Fruit fly (Drosophila melanogaster) whole organism, adult: ENCODE data around the gene CG32267.
A peak's percentile ranks its signal among the peaks of the same experiment; 100 is the strongest.

Source experiments
- CG11617 ChIP-seq: fragments of 200-800 bp; sonication (Bioruptor generic); optimal IDR thresholded peaks from 2 replicates; lab custom pipeline; 2017; ENCODE audit warnings: mild to moderate bottlenecking, missing biosample characterization, missing genetic modification reagents, missing genetic modification characterization
- CG12768 ChIP-seq: fragments of 200-800 bp; sonication (Bioruptor generic); optimal IDR thresholded peaks from 2 replicates; lab custom pipeline; 2017; ENCODE audit warnings: missing biosample characterization, missing genetic modification characterization, mild to moderate bottlenecking, moderate library complexity, missing genetic modification reagents
- CG14711 ChIP-seq: fragments of 200-800 bp; sonication (Bioruptor generic); optimal IDR thresholded peaks from 2 replicates; lab custom pipeline; 2018; ENCODE audit warnings: missing biosample characterization, mild to moderate bottlenecking, missing genetic modification characterization, moderate library complexity
- CG1620 ChIP-seq: fragments of 200-800 bp; sonication (Bioruptor generic); optimal IDR thresholded peaks from 2 replicates; lab custom pipeline; 2016; ENCODE audit warnings: missing biosample characterization, missing genetic modification characterization
- CG33017 ChIP-seq: fragments of 200-800 bp; sonication (Bioruptor generic); optimal IDR thresholded peaks from 2 replicates; lab custom pipeline; 2018; ENCODE audit warnings: missing biosample characterization, mild to moderate bottlenecking, missing genetic modification characterization, moderate library complexity
- CG5204 ChIP-seq: fragments of 200-800 bp; sonication (Bioruptor generic); optimal IDR thresholded peaks from 2 replicates; lab custom pipeline; 2016; ENCODE audit warnings: missing biosample characterization, missing genetic modification characterization
- CG7045 ChIP-seq: fragments of 200-800 bp; sonication (Bioruptor generic); optimal IDR thresholded peaks from 2 replicates; lab custom pipeline; 2017; ENCODE audit warnings: missing biosample characterization, mild to moderate bottlenecking, missing genetic modification characterization
- CG7101 ChIP-seq: fragments of 200-800 bp; sonication (Bioruptor generic); optimal IDR thresholded peaks from 2 replicates; lab custom pipeline; 2018; ENCODE audit warnings: missing biosample characterization, mild to moderate bottlenecking, missing genetic modification characterization, moderate library complexity
- Clk ChIP-seq: fragments of 200-800 bp; sonication (Bioruptor generic); optimal IDR thresholded peaks from 2 replicates; lab custom pipeline; 2017; ENCODE audit warnings: missing biosample characterization, missing genetic modification characterization
- Crg-1 ChIP-seq: fragments of 200-800 bp; sonication (Bioruptor generic); optimal IDR thresholded peaks from 2 replicates; lab custom pipeline; 2016; ENCODE audit warnings: missing biosample characterization, missing genetic modification characterization
- Hr96 ChIP-seq: fragments of 200-800 bp; sonication (Bioruptor generic); optimal IDR thresholded peaks from 2 replicates; lab custom pipeline; 2016; ENCODE audit warnings: missing biosample characterization, missing genetic modification characterization
- Mnt ChIP-seq: fragments of 200-800 bp; sonication (Bioruptor generic); optimal IDR thresholded peaks from 2 replicates; lab custom pipeline; 2016; ENCODE audit warnings: missing biosample characterization, mild to moderate bottlenecking, missing genetic modification characterization
- bab1 ChIP-seq: fragments of 200-800 bp; sonication (Bioruptor generic); optimal IDR thresholded peaks from 3 replicates; lab custom pipeline; 2019; ENCODE audit warnings: missing biosample characterization, mild to moderate bottlenecking, missing genetic modification characterization, moderate library complexity
- cic ChIP-seq: fragments of 200-800 bp; sonication (Bioruptor generic); optimal IDR thresholded peaks from 2 replicates; lab custom pipeline; 2017; ENCODE audit warnings: missing biosample characterization, mild to moderate bottlenecking, missing genetic modification characterization, moderate library complexity
- cnc ChIP-seq, 2 experiments: fragments of >200 bp; optimal IDR thresholded peaks; 2 replicates each; lab custom pipeline; 2017
- kay ChIP-seq: fragments of 200-800 bp; sonication (Bioruptor generic); peaks from one replicate; lab custom pipeline; 2016; ENCODE audit warnings: missing biosample characterization, missing genetic modification characterization, borderline replicate concordance
- ovo ChIP-seq: fragments of 200-800 bp; sonication (Bioruptor generic); optimal IDR thresholded peaks from 2 replicates; lab custom pipeline; 2016; ENCODE audit warnings: missing biosample characterization, missing genetic modification characterization
- pad ChIP-seq: fragments of 200-800 bp; sonication (Bioruptor generic); optimal IDR thresholded peaks from 3 replicates; lab custom pipeline; 2017; ENCODE audit warnings: missing biosample characterization, missing genetic modification characterization, mild to moderate bottlenecking, moderate library complexity, missing genetic modification reagents
- tj ChIP-seq: fragments of 200-800 bp; sonication (Bioruptor generic); optimal IDR thresholded peaks from 3 replicates; lab custom pipeline; 2017; ENCODE audit warnings: missing biosample characterization, mild to moderate bottlenecking, missing genetic modification characterization, moderate library complexity
- toe ChIP-seq: fragments of 200-800 bp; sonication (Bioruptor generic); optimal IDR thresholded peaks from 2 replicates; lab custom pipeline; 2016; ENCODE audit warnings: missing biosample characterization, missing genetic modification characterization

Gene CG32267

dm6 chr3L:3451774-3452173 lies 20.1 kb downstream of the CG32267 start:
- TF ChIP-seq tj (GFP tag; lab: Kevin White, UChicago) (peak; percentile 7), CG7101 (tag; lab: Kevin White, UChicago) (no peak), cic (GFP tag; lab: Kevin White, UChicago) (no peak)

dm6 chr3L:3450410-3450809 lies 21.5 kb downstream of the CG32267 start:
- no peak for TF ChIP-seq CG1620 (GFP tag; lab: Kevin White, UChicago)
- no peak for TF ChIP-seq CG7045 (GFP tag; lab: Kevin White, UChicago)
- TF ChIP-seq CG5204 (GFP tag; lab: Kevin White, UChicago) = no peak
- no peak for TF ChIP-seq CG11617 (GFP tag; lab: Kevin White, UChicago)
- TF ChIP-seq pad = no peak
- no peak for TF ChIP-seq bab1 (GFP tag; lab: Kevin White, UChicago)
- TF ChIP-seq CG7101 (tag; lab: Kevin White, UChicago) = no peak
- no peak for TF ChIP-seq kay (GFP tag; lab: Kevin White, UChicago)
- no peak for TF ChIP-seq Mnt
- TF ChIP-seq ovo (GFP tag; lab: Kevin White, UChicago) = no peak

dm6 chr3L:3449680-3450079 lies 22.2 kb downstream of the CG32267 start:
- TF ChIP-seq CG11617 (GFP tag; lab: Kevin White, UChicago) (no peak), CG12768 (GFP tag; lab: Kevin White, UChicago) (no peak), CG5204 (GFP tag; lab: Kevin White, UChicago) (no peak), cic (GFP tag; lab: Kevin White, UChicago) (no peak), Mnt (no peak), bab1 (GFP tag; lab: Kevin White, UChicago) (no peak), CG7045 (GFP tag; lab: Kevin White, UChicago) (no peak), CG1620 (GFP tag; lab: Kevin White, UChicago) (no peak), cnc (optimal IDR thresholded peaks at IDR 0.05; lab: Kevin White, UChicago) (no peak), tj (GFP tag; lab: Kevin White, UChicago) (no peak), Clk (no peak), Hr96 (no peak), CG33017 (no peak), pad (no peak)

dm6 chr3L:3447948-3448526 lies 23.9 kb downstream of the CG32267 start:
- TF ChIP-seq Hr96 (no peak), Clk (no peak), CG11617 (GFP tag; lab: Kevin White, UChicago) (no peak), cnc (optimal IDR thresholded peaks at IDR 0.05; lab: Kevin White, UChicago) (no peak), ovo (GFP tag; lab: Kevin White, UChicago) (no peak), bab1 (GFP tag; lab: Kevin White, UChicago) (no peak), kay (GFP tag; lab: Kevin White, UChicago) (no peak), toe (GFP tag; lab: Kevin White, UChicago) (no peak)

dm6 chr3L:3444246-3444785 lies 27.6 kb downstream of the CG32267 start:
- no peak for TF ChIP-seq CG12768 (GFP tag; lab: Kevin White, UChicago)
- TF ChIP-seq CG14711 (tag; lab: Kevin White, UChicago) = no peak
- TF ChIP-seq CG7101 (tag; lab: Kevin White, UChicago) = no peak
- no peak for TF ChIP-seq CG5204 (GFP tag; lab: Kevin White, UChicago)
- no peak for TF ChIP-seq CG7045 (GFP tag; lab: Kevin White, UChicago)
- TF ChIP-seq cic (GFP tag; lab: Kevin White, UChicago) = no peak
- no peak for TF ChIP-seq pad
- no peak for TF ChIP-seq ovo (GFP tag; lab: Kevin White, UChicago)
- no peak for TF ChIP-seq CG11617 (GFP tag; lab: Kevin White, UChicago)
- TF ChIP-seq CG33017 = no peak
- TF ChIP-seq CG1620 (GFP tag; lab: Kevin White, UChicago) = no peak
- no peak for TF ChIP-seq Crg-1

- TF ChIP-seq Mnt (no peak), CG5204 (GFP tag; lab: Kevin White, UChicago) (no peak), cic (GFP tag; lab: Kevin White, UChicago) (no peak), CG11617 (GFP tag; lab: Kevin White, UChicago) (no peak), kay (GFP tag; lab: Kevin White, UChicago) (no peak), CG33017 (no peak), ovo (GFP tag; lab: Kevin White, UChicago) (no peak), CG14711 (tag; lab: Kevin White, UChicago) (no peak), tj (GFP tag; lab: Kevin White, UChicago) (no peak), bab1 (GFP tag; lab: Kevin White, UChicago) (no peak), Hr96 (no peak), pad (no peak), CG7101 (tag; lab: Kevin White, UChicago) (no peak), CG7045 (GFP tag; lab: Kevin White, UChicago) (no peak), toe (GFP tag; lab: Kevin White, UChicago) (no peak), Clk (no peak), CG1620 (GFP tag; lab: Kevin White, UChicago) (no peak), Crg-1 (no peak), cnc (optimal IDR thresholded peaks at IDR 0.05; lab: Kevin White, UChicago) (no peak), CG12768 (GFP tag; lab: Kevin White, UChicago) (no peak)
These were observed 29.0 kb downstream of the CG32267 start for dm6 chr3L:3442751-3443524.
